Worm (Caenorhabditis elegans): ENCODE results near the gene C24A3.4.

DNA sequence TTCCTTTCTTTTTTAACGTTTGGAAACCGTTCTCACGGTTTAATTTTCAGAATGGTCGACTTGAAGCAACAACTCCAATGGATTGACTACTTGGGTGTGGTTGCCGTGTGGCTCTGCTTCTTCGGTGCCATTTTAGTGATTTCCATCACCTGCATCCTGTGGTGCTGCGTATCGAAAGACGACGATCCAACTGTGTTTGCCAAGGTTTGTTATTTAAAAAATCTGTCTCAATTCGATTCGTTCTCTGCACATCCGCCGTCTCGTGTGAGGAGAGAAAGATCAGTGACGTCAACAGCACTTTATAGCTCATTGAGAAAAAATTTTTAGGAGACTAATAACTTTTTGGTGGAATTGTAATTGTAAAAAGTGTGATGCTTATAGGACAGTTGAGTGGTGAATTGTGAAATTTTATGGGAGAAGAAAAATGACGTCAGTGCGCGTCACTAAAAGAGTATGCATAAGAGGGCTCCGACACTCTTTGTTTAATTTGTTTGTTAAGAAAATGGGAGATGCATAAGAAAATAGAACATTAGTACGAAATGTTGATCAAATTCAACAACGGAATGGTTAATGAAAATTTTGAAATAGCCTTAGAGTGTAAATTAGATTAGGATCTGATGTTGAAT, 5.4 kb downstream of the C24A3.4 start, which contains the start of gene C24A3.2:
- no peak for TF ChIP-seq pha-4 (tag; optimal IDR thresholded peaks at IDR 0.05)
- no peak for TF ChIP-seq unc-62 (GFP tag; optimal IDR thresholded peaks at IDR 0.05)
- TF ChIP-seq ham-2 (GFP tag; optimal IDR thresholded peaks at IDR 0.05) = no peak
- TF ChIP-seq nhr-237 (tag; optimal IDR thresholded peaks at IDR 0.05) = no peak
- no peak for TF ChIP-seq zip-8 (tag; optimal IDR thresholded peaks at IDR 0.05)
